Worm (Caenorhabditis elegans) whole organism, L2 larva: ENCODE results near the gene F53A9.1.

ENCODE experiments used
- F13H6.1 ChIP-seq: sonication (generic microtip); optimal IDR thresholded peaks from 2 replicates; lab custom pipeline; 2016; ENCODE audit warnings: missing genetic modification characterization, missing compliant biosample characterization
- ZK546.5 ChIP-seq: sonication (generic microtip); optimal IDR thresholded peaks from 2 replicates; lab custom pipeline; 2017; ENCODE audit warnings: missing biosample characterization, missing genetic modification characterization
- alr-1 ChIP-seq: fragments of 150-350 bp; optimal IDR thresholded peaks from 2 replicates; lab custom pipeline; 2014; ENCODE audit warnings: missing biosample characterization, missing genetic modification characterization
- ama-1 ChIP-seq: fragments of 150-350 bp; optimal IDR thresholded peaks from 2 replicates; lab custom pipeline; 2018; ENCODE audit warnings: inconsistent platforms
- blmp-1 ChIP-seq: sonication (generic microtip); optimal IDR thresholded peaks from 2 replicates; lab custom pipeline; 2017; ENCODE audit warnings: missing genetic modification characterization, mild to moderate bottlenecking, missing compliant biosample characterization, antibody characterized with exemption, moderate library complexity; ENCODE audit not compliant: insufficient read depth
- ceh-16 ChIP-seq: fragments of 150-350 bp; optimal IDR thresholded peaks from 2 replicates; lab custom pipeline; 2014; ENCODE audit warnings: missing biosample characterization, missing genetic modification characterization
- ceh-82 ChIP-seq: fragments of 150-350 bp; optimal IDR thresholded peaks from 2 replicates; lab custom pipeline; 2014; ENCODE audit warnings: missing biosample characterization, missing genetic modification characterization
- crh-2 ChIP-seq: sonication (generic microtip); optimal IDR thresholded peaks from 2 replicates; lab custom pipeline; 2017; ENCODE audit warnings: missing biosample characterization, missing genetic modification characterization
- dmd-4 ChIP-seq: sonication (generic microtip); optimal IDR thresholded peaks from 2 replicates; lab custom pipeline; 2017; ENCODE audit warnings: missing biosample characterization, missing genetic modification characterization
- egl-27 ChIP-seq: sonication (generic microtip); optimal IDR thresholded peaks from 3 replicates; lab custom pipeline; 2017; ENCODE audit warnings: missing biosample characterization, missing genetic modification reagents, missing genetic modification characterization
- elt-3 ChIP-seq: sonication (generic microtip); optimal IDR thresholded peaks from 2 replicates; lab custom pipeline; 2017; ENCODE audit warnings: missing biosample characterization, missing genetic modification characterization
- fos-1 ChIP-seq: fragments of 150-350 bp; optimal IDR thresholded peaks from 2 replicates; lab custom pipeline; 2014; ENCODE audit warnings: missing biosample characterization, missing genetic modification characterization
- gmeb-1 ChIP-seq: fragments of 150-350 bp; optimal IDR thresholded peaks from 2 replicates; lab custom pipeline; 2014; ENCODE audit warnings: missing biosample characterization, missing genetic modification characterization
- lin-11 ChIP-seq: fragments of 150-350 bp; sonication (generic microtip); optimal IDR thresholded peaks from 2 replicates; lab custom pipeline; 2014; ENCODE audit warnings: missing biosample characterization, missing genetic modification characterization, inconsistent platforms, mixed read lengths
- lsy-2 ChIP-seq, 2 experiments: fragments of 150-350 bp in 1 of 2; sonication (generic microtip) in 1 of 2; optimal IDR thresholded peaks; 2 replicates each; lab custom pipeline; 2014 to 2017; ENCODE audit warnings: missing biosample characterization in 2 of 2, missing genetic modification characterization in 2 of 2
- mdl-1 ChIP-seq, 2 experiments: fragments of 150-350 bp in 1 of 2; sonication (generic microtip) in 1 of 2; optimal IDR thresholded peaks; 2 replicates each; lab custom pipeline; 2017; ENCODE audit warnings: missing biosample characterization in 2 of 2, missing genetic modification characterization in 2 of 2
- nhr-10 ChIP-seq: sonication (generic microtip); optimal IDR thresholded peaks from 2 replicates; lab custom pipeline; 2017; ENCODE audit warnings: missing biosample characterization, missing genetic modification characterization
- nhr-11 ChIP-seq: fragments of 150-350 bp; optimal IDR thresholded peaks from 2 replicates; lab custom pipeline; 2014; ENCODE audit warnings: missing biosample characterization, missing genetic modification characterization
- nhr-129 ChIP-seq: fragments of 150-350 bp; optimal IDR thresholded peaks from 2 replicates; lab custom pipeline; 2014; ENCODE audit warnings: missing biosample characterization, missing genetic modification characterization
- nhr-21 ChIP-seq: fragments of 150-350 bp; optimal IDR thresholded peaks from 2 replicates; lab custom pipeline; 2014; ENCODE audit warnings: missing biosample characterization, missing genetic modification characterization
- nhr-23 ChIP-seq: fragments of 150-350 bp; optimal IDR thresholded peaks from 2 replicates; lab custom pipeline; 2014; ENCODE audit warnings: missing biosample characterization, missing genetic modification reagents, missing genetic modification characterization
- peb-1 ChIP-seq: fragments of 150-350 bp; optimal IDR thresholded peaks from 2 replicates; lab custom pipeline; 2014; ENCODE audit warnings: missing biosample characterization, missing genetic modification characterization
- skn-1 ChIP-seq: sonication (generic microtip); optimal IDR thresholded peaks from 2 replicates; lab custom pipeline; 2017; ENCODE audit warnings: missing biosample characterization, missing genetic modification characterization
- sma-3 ChIP-seq: sonication (generic microtip); optimal IDR thresholded peaks from 2 replicates; lab custom pipeline; 2016; ENCODE audit warnings: missing genetic modification reagents, missing genetic modification characterization, missing compliant biosample characterization
- sma-9 ChIP-seq, 2 experiments: fragments of 150-350 bp in 1 of 2; sonication (generic microtip) in 1 of 2; optimal IDR thresholded peaks; 2 replicates each; lab custom pipeline; 2014 to 2016; ENCODE audit warnings: missing genetic modification characterization in 2 of 2, mild to moderate bottlenecking in 1 of 2, missing biosample characterization in 1 of 2, missing compliant biosample characterization in 1 of 2, missing genetic modification reagents in 1 of 2, moderate library complexity in 1 of 2
- snpc-4 ChIP-seq: fragments of 150-350 bp; optimal IDR thresholded peaks from 2 replicates; lab custom pipeline; 2014; ENCODE audit warnings: missing biosample characterization, missing genetic modification characterization
- unc-39 ChIP-seq: fragments of 150-350 bp; optimal IDR thresholded peaks from 2 replicates; lab custom pipeline; 2014; ENCODE audit warnings: missing biosample characterization, missing genetic modification characterization
- unc-62 ChIP-seq: fragments of 150-350 bp; optimal IDR thresholded peaks from 2 replicates; lab custom pipeline; 2014; ENCODE audit warnings: missing biosample characterization, missing genetic modification reagents, missing genetic modification characterization
- zag-1 ChIP-seq: fragments of 150-350 bp; optimal IDR thresholded peaks from 2 replicates; lab custom pipeline; 2014; ENCODE audit warnings: missing biosample characterization, missing genetic modification characterization
- ztf-11 ChIP-seq: sonication (generic microtip); optimal IDR thresholded peaks from 2 replicates; lab custom pipeline; 2017; ENCODE audit warnings: missing biosample characterization, missing genetic modification characterization

Gene F53A9.1

DNA sequence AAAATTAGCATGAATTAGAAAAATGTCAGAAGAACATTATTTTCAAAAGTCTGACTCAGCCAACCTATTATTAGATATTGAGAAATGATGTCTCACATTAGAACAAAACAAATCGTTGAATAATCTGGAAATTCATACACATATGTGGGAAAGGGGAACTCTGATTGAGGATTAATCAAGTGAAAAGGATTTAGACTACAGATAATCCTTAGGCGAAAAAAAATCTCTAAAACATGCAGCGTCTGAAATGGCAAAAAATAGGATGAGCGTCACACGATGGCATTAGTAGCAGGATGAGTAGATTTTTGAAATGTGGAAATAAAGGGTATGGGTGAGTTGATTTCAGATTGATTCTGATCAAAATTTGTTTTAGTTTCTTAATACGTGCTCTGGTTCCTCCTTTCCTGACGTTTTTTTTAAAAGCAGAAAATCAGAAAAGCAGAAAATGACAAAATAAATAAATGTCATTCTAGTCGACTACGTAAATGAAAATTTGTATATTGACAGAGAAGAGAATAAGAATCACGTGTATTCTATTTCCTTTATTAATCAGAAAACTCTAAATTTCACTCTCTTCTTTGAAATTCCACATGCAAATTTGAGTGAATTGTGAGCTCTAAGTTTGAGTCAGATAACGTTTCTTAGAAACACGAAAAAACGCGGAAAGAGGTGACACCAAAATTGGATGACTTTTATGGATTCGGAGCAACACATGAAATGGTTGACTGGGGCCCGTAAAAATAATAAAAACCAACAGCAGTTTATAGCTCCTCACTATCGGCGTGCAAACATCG is 33.0 kb downstream of the F53A9.1 start:
- TF ChIP-seq lin-11 (tag; lab: Kevin White, UChicago): no peak
- no peak for TF ChIP-seq unc-62
- no peak for TF ChIP-seq ztf-11 (tag; lab: Kevin White, UChicago)
- no peak for TF ChIP-seq egl-27 (tag; lab: Kevin White, UChicago)
- TF ChIP-seq dmd-4 (tag; lab: Kevin White, UChicago): no peak
- no peak for TF ChIP-seq nhr-11 (tag; lab: Kevin White, UChicago)
- no peak for TF ChIP-seq nhr-21
- TF ChIP-seq blmp-1 (tag; lab: Kevin White, UChicago): no peak
- TF ChIP-seq peb-1 (tag; lab: Kevin White, UChicago): no peak

DNA sequence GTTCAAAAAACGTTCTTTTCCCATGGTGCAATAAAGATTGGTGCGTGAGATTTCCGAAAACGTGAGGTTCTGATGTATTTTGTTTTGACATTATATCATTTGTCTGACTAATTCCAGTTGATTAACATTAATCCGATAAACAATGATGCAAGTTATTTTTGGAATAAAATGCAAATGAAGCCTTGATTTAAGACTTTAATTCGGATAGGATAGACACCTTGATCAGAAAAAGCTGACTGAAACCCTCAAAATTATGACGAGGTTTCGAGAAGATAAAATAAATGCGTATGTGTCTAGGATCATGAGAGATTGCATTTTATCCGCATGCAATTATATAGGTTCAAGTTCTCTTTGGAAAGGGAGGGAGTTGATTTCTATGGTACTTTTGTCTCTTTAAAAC is 34.1 kb downstream of the F53A9.1 start:
- no peak for TF ChIP-seq dmd-4 (tag; lab: Kevin White, UChicago)

ce11 chrX:8750209-8750608 is 38.8 kb downstream of the F53A9.1 start:
- peak; percentile 33 for TF ChIP-seq sma-3 (GFP tag; lab: Kevin White, UChicago)
- TF ChIP-seq nhr-129 (tag; lab: Kevin White, UChicago): peak; percentile 37
- no peak for TF ChIP-seq ceh-82 (tag; lab: Kevin White, UChicago)
- no peak for TF ChIP-seq unc-39 (tag; lab: Kevin White, UChicago)
- TF ChIP-seq crh-2 (tag; lab: Kevin White, UChicago): peak; percentile 49
- peak; percentile 26 for TF ChIP-seq F13H6.1 (tag; lab: Kevin White, UChicago)
- TF ChIP-seq gmeb-1 (tag; lab: Kevin White, UChicago): peak; percentile 49
- no peak for TF ChIP-seq skn-1 (tag; lab: Kevin White, UChicago)
- TF ChIP-seq mdl-1 (tag; optimal IDR thresholded peaks at IDR 0.05; lab: Kevin White, UChicago): no peak
- TF ChIP-seq sma-9 (GFP tag; optimal IDR thresholded peaks at IDR 0.05; lab: Kevin White, UChicago): peak; percentile 94
- TF ChIP-seq sma-9 (tag; optimal IDR thresholded peaks at IDR 0.05; lab: Kevin White, UChicago): no peak
- TF ChIP-seq fos-1 (tag; lab: Kevin White, UChicago): peak; percentile 93
- no peak for TF ChIP-seq zag-1
- TF ChIP-seq ztf-11 (tag; lab: Kevin White, UChicago): no peak
- TF ChIP-seq nhr-21: peak; percentile 23
- no peak for TF ChIP-seq ZK546.5 (tag; lab: Kevin White, UChicago)
- TF ChIP-seq, all 48 proteins: peak for 8

- TF ChIP-seq ceh-16: no peak
- no peak for TF ChIP-seq F13H6.1 (tag; lab: Kevin White, UChicago)
- peak; percentile 4 for TF ChIP-seq ama-1 (lab: Kevin White, UChicago)
Measured at ce11 chrX:8750660-8751059, 39.3 kb downstream of the F53A9.1 start, which contains the start of gene asns-2. TSS of gene asns-2 (minus strand) at chrX:8750941.

DNA sequence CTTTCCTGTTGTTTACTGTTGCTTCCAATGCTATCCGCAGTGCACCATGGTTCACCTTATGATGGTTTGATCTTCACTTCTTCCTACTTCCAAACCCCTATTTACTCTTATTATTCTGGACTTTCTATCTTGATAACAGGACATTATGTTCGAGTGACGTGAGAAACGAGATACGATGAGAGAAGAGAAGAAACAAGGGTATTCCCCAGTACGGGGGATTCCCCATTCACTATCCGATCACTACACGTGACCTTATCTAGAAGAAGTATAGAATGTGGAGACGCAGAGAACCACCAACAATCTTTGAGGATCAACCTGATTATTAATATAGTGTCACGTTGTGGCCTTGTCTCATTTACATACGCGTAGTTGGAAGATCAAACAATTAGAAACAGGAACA is 41.2 kb downstream of the F53A9.1 start:
- TF ChIP-seq nhr-10 (tag; lab: Kevin White, UChicago) (no peak), nhr-129 (tag; lab: Kevin White, UChicago) (peak; percentile 19), fos-1 (tag; lab: Kevin White, UChicago) (no peak), egl-27 (tag; lab: Kevin White, UChicago) (peak; percentile 10), lsy-2 (tag; optimal IDR thresholded peaks at IDR 0.05; lab: Kevin White, UChicago) (no peak), blmp-1 (tag; lab: Kevin White, UChicago) (peak; percentile 52), nhr-21 (peak; percentile 63), alr-1 (no peak), unc-39 (tag; lab: Kevin White, UChicago) (no peak), crh-2 (tag; lab: Kevin White, UChicago) (peak; percentile 33), nhr-23 (tag; lab: Kevin White, UChicago) (no peak), gmeb-1 (tag; lab: Kevin White, UChicago) (no peak), sma-3 (GFP tag; lab: Kevin White, UChicago) (peak; percentile 42), sma-9 (GFP tag; optimal IDR thresholded peaks at IDR 0.05; lab: Kevin White, UChicago) (peak; percentile 97), sma-9 (tag; optimal IDR thresholded peaks at IDR 0.05; lab: Kevin White, UChicago) (no peak), mdl-1 (tag; optimal IDR thresholded peaks at IDR 0.05; lab: Kevin White, UChicago) (peak; percentile 36 to 60), dmd-4 (tag; lab: Kevin White, UChicago) (no peak), snpc-4 (tag; lab: Kevin White, UChicago) (no peak), elt-3 (tag; lab: Kevin White, UChicago) (no peak), skn-1 (tag; lab: Kevin White, UChicago) (no peak)
